Fruit fly (Drosophila melanogaster) Kc167 (cell line): Measurements from ENCODE around the gene Spn28Dc.

Experiments
- Myc ChIP-seq: fragments of >200 bp; optimal IDR thresholded peaks from 2 replicates; lab custom pipeline; 2017; ENCODE audit warnings: missing external identifiers
- Sin3A ChIP-seq: fragments of >200 bp; optimal IDR thresholded peaks from 2 replicates; lab custom pipeline; 2018; ENCODE audit warnings: missing external identifiers
- h ChIP-seq: fragments of >200 bp; optimal IDR thresholded peaks from 3 replicates; lab custom pipeline; 2018; ENCODE audit warnings: missing external identifiers
- insv ChIP-seq: fragments of >200 bp; optimal IDR thresholded peaks from 3 replicates; lab custom pipeline; 2018; ENCODE audit warnings: missing external identifiers
- psq ChIP-seq: fragments of >200 bp; optimal IDR thresholded peaks from 2 replicates; lab custom pipeline; 2017; ENCODE audit warnings: missing external identifiers
- ttk ChIP-seq: sonication (Bioruptor generic); optimal IDR thresholded peaks from 2 replicates; lab custom pipeline; 2017; ENCODE audit warnings: missing external identifiers

The Spn28Dc gene

DNA sequence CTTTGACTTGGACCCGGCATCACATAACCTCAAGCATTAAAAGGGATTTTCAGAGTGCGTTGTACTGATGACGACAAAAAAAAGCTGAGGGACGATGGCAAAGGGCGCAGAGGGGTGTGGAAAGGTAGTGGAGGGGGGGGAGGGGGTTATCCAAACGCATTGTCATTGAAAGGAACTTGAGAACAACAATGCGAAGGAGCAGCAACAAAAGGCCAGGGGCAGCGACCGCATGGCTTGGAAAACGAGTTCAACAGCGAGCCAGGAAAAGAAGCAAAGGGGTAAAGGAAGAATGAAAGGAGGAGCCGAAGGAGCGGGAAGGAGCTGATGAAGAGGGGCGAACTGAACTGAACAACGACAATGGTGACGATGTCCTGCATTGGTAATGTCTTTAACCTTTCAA, 44.8 kb downstream of the Spn28Dc start:
- TF ChIP-seq psq (lab: Kevin White, UChicago) (no peak), insv (lab: Kevin White, UChicago) (no peak), Myc (lab: Kevin White, UChicago) (no peak), ttk (lab: Kevin White, UChicago) (no peak), h (lab: Kevin White, UChicago) (no peak), Sin3A (lab: Kevin White, UChicago) (no peak)

DNA sequence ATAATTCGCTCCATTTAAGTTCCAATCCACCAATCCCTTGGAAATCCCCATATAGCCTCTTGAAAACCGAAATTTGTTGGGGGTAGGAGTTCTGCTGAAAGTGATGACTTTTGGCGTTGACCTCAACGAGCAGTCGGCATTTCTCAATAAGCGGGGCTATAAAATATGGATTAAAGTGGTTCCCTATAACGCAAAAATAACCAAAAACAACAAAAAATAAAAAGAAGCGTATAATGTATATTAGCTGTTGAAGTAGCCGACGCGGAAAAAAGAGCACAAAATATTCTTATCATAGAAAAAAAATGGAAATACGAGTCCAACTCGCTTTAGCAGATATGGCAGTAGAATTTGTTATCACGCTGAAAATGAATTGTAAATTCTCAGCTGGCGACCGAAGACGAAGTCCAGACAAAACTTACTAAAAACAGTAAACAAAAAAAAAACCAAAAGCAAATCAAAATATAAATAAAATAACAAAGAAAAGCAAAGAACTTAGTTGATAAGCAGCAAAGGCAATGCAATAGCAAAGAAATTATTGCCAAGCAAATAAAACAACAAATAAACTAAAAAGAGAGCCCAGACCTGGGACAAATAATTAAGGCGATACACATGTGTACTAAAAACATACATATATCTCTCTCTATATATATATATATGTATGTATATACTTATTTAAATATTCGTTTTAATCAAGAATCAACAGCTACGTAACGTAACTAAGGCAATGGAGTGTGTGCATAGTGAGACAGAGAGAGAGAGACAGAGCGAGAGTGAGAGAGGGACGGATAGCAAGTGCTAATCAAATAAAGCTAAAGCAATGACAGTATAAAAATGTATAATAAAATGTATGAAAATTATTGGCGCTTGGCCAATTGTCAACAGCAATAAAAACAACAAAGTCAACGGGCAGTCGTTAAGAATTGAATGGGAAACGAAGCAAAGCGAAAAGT, 46.2 kb downstream of the Spn28Dc start:
- TF ChIP-seq h (lab: Kevin White, UChicago) = no peak

DNA sequence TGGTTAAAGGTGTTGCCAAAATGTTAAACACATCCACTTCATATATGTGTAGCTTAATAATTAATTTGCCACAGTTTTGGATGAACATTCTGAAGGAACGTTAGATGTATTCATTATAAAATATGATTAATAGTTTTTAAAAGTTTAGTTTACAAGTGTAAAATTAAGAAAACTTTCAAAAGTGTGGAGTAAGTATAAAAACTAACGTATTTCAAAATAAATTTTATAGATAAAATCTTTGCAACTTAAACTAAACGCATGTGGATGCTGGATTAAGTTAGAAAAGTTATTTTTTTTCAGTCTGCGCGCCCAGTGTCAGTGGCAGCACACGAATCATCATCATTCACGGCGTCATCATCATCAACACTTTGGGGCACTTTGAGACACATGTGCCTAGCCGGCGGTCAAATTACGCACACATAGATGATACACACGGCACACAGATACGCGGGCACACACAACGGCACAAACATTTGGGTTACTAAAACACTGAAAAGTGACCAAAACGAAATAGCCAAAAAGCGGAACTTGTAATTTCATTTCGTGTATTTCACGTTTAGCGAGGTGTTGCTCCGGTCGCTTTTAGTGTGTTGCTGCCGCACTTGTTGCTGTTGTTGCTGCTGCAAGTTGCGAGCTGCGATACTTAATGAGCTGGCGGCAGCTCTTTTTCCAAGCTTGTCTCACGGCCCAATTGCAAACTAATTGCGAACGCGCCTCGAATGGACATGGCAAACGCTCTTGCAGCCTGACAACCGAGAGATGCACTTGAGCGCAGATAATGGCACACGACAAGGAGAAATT, 49.7 kb downstream of the Spn28Dc start:
- TF ChIP-seq psq (lab: Kevin White, UChicago) (no peak), Sin3A (lab: Kevin White, UChicago) (no peak), h (lab: Kevin White, UChicago) (no peak), ttk (lab: Kevin White, UChicago) (no peak), insv (lab: Kevin White, UChicago) (no peak), Myc (lab: Kevin White, UChicago) (no peak)

DNA sequence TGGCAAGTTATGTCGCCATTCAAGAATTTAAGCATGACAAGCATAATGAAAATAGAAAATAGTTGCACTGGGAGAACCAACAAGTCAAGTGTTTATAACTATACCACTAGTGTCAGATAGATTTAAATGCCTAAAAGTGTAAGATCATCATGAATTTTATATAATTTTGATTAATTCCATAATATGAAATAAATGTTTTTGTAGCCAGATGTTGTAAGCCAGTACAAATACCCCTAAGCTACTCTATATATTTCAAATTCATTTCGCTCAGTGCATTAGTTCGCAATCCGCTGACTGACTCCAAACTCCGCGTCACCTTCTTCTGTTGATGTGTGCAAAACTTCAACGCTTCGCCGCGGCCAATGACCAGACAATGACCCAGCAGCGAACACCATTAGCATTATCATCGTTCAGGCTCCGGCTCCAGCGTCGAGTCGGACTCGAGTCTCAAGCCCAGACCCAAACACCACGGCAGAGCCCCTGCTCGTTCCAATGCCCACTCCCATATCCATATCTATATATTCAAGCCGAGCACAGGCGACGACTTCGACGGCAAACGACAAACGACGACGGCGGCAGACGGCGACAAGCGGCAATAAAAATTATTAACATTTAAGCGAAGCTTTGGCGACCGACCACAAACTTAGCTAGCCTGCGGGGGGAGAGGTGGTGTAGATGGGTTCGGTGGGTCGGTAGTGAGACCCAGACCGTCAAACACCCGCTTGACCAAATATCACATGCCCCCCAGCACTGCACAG, 50.5 kb downstream of the Spn28Dc start:
- TF ChIP-seq Myc (lab: Kevin White, UChicago) = no peak
- TF ChIP-seq psq (lab: Kevin White, UChicago) = no peak
- TF ChIP-seq insv (lab: Kevin White, UChicago) = no peak
- TF ChIP-seq Sin3A (lab: Kevin White, UChicago) = no peak
- TF ChIP-seq ttk (lab: Kevin White, UChicago) = no peak
- TF ChIP-seq h (lab: Kevin White, UChicago) = no peak

DNA sequence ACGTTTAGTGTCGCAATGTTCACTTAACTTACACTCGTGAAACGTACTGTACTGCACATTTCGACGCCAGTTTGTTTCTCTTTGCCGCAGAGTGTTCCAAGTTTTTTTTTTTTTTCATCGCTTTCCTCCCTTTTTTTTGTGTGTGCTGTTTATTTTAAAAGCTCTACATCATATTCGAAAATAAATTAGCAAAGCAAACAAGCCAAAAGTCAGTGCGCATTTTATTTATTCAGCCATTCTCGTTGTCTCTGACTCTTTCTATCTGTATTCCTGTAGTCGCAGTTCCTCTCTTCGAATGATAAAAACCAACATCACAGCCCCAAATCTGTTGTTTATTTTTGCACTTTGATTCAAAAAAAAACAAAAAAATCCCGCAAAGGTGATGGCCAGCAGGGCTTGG, 52.4 kb downstream of the Spn28Dc start:
- TF ChIP-seq h (lab: Kevin White, UChicago) = no peak
- no peak for TF ChIP-seq Sin3A (lab: Kevin White, UChicago)
- TF ChIP-seq insv (lab: Kevin White, UChicago) = no peak
- no peak for TF ChIP-seq psq (lab: Kevin White, UChicago)
- no peak for TF ChIP-seq ttk (lab: Kevin White, UChicago)
- no peak for TF ChIP-seq Myc (lab: Kevin White, UChicago)
